Worm (Caenorhabditis elegans): ENCODE measurements around the gene rom-3.

- TF ChIP-seq nhr-237 (tag; optimal IDR thresholded peaks at IDR 0.05), result no peak
- TF ChIP-seq lsy-2 (tag; optimal IDR thresholded peaks at IDR 0.05), result no peak
- TF ChIP-seq lin-13 (tag; optimal IDR thresholded peaks at IDR 0.05), result no peak
- no peak for TF ChIP-seq nhr-28 (tag; optimal IDR thresholded peaks at IDR 0.05)
- no peak for TF ChIP-seq nhr-12 (tag; optimal IDR thresholded peaks at IDR 0.05)
- TF ChIP-seq mep-1 (tag; optimal IDR thresholded peaks at IDR 0.05), result no peak
- no peak for TF ChIP-seq drap-1 (GFP tag; optimal IDR thresholded peaks at IDR 0.05)
- TF ChIP-seq pha-4 (tag; optimal IDR thresholded peaks at IDR 0.05), result no peak
- TF ChIP-seq snpc-4 (tag; optimal IDR thresholded peaks at IDR 0.05), result no peak
- TF ChIP-seq mab-5 (tag; optimal IDR thresholded peaks at IDR 0.05), result no peak
- no peak for TF ChIP-seq nhr-76 (tag; optimal IDR thresholded peaks at IDR 0.05)
- TF ChIP-seq ceh-39 (tag; optimal IDR thresholded peaks at IDR 0.05), result no peak
- TF ChIP-seq sptf-1 (tag; optimal IDR thresholded peaks at IDR 0.05), result no peak
- no peak for TF ChIP-seq elt-1 (tag; optimal IDR thresholded peaks at IDR 0.05; ENCODE audit: borderline replicate concordance, insufficient read depth)
These were observed 20.5 kb downstream of the rom-3 start, which contains the start of gene rad-54.B for ce11 chrIV:16949767-16950166.

Data from whole organism, mixed stage, embryonic.